Worm (Caenorhabditis elegans): Measurements from ENCODE around the gene T24C2.5.

T24C2.5 gene

ce11 chrX:14561416-14561973, 27.3 kb downstream of the T24C2.5 start:
- TF ChIP-seq M03D4.4 (tag; optimal IDR thresholded peaks at IDR 0.05) (peak; percentile 38), elt-3 (tag; optimal IDR thresholded peaks at IDR 0.05) (no peak), ceh-83 (GFP tag; optimal IDR thresholded peaks at IDR 0.05) (no peak), snpc-4 (tag; optimal IDR thresholded peaks at IDR 0.05) (no peak), nhr-2 (tag; optimal IDR thresholded peaks at IDR 0.05) (no peak), bed-3 (GFP tag; optimal IDR thresholded peaks at IDR 0.05) (no peak), zip-8 (tag; optimal IDR thresholded peaks at IDR 0.05) (no peak), drap-1 (GFP tag; optimal IDR thresholded peaks at IDR 0.05) (peak; percentile 9), sptf-1 (tag; optimal IDR thresholded peaks at IDR 0.05) (no peak), pha-4 (tag; optimal IDR thresholded peaks at IDR 0.05) (no peak), nhr-12 (tag; optimal IDR thresholded peaks at IDR 0.05) (no peak), lin-13 (tag; optimal IDR thresholded peaks at IDR 0.05) (no peak), unc-120 (tag; optimal IDR thresholded peaks at IDR 0.05; ENCODE audit: poor library complexity, severe bottlenecking) (peak; percentile 59), unc-39 (tag; optimal IDR thresholded peaks at IDR 0.05) (no peak), mep-1 (tag; optimal IDR thresholded peaks at IDR 0.05) (no peak), hlh-1 (tag; optimal IDR thresholded peaks at IDR 0.05) (peak; percentile 80), lsy-2 (tag; optimal IDR thresholded peaks at IDR 0.05) (peak; percentile 1), mab-5 (tag; optimal IDR thresholded peaks at IDR 0.05) (no peak), flh-1 (GFP tag; optimal IDR thresholded peaks at IDR 0.05) (no peak), lin-32 (GFP tag; optimal IDR thresholded peaks at IDR 0.05) (no peak), unc-62 (GFP tag; optimal IDR thresholded peaks at IDR 0.05) (peak; percentile 11), nhr-237 (tag; optimal IDR thresholded peaks at IDR 0.05) (peak; percentile 5), cnd-1 (tag; optimal IDR thresholded peaks at IDR 0.05) (no peak), nhr-76 (tag; optimal IDR thresholded peaks at IDR 0.05) (no peak), ham-2 (GFP tag; optimal IDR thresholded peaks at IDR 0.05) (no peak), tbx-8 (GFP tag; optimal IDR thresholded peaks at IDR 0.05) (no peak), ces-1 (GFP tag; optimal IDR thresholded peaks at IDR 0.05) (peak; percentile 64), blmp-1 (tag; optimal IDR thresholded peaks at IDR 0.05) (no peak), mls-2 (tag; optimal IDR thresholded peaks at IDR 0.05) (no peak), nhr-28 (tag; optimal IDR thresholded peaks at IDR 0.05) (no peak), ztf-11 (tag; optimal IDR thresholded peaks at IDR 0.05) (no peak)

- TF ChIP-seq hlh-1 (tag; optimal IDR thresholded peaks at IDR 0.05) (peak; percentile 48), elt-3 (tag; optimal IDR thresholded peaks at IDR 0.05) (no peak), bed-3 (GFP tag; optimal IDR thresholded peaks at IDR 0.05) (no peak), zip-8 (tag; optimal IDR thresholded peaks at IDR 0.05) (no peak), mep-1 (tag; optimal IDR thresholded peaks at IDR 0.05) (no peak), mls-2 (tag; optimal IDR thresholded peaks at IDR 0.05) (no peak), snpc-4 (tag; optimal IDR thresholded peaks at IDR 0.05) (no peak), lsy-2 (tag; optimal IDR thresholded peaks at IDR 0.05) (no peak), sptf-1 (tag; optimal IDR thresholded peaks at IDR 0.05) (no peak), nhr-2 (tag; optimal IDR thresholded peaks at IDR 0.05) (no peak), unc-62 (GFP tag; optimal IDR thresholded peaks at IDR 0.05) (peak; percentile 53), elt-1 (tag; optimal IDR thresholded peaks at IDR 0.05; ENCODE audit: borderline replicate concordance, insufficient read depth) (peak; percentile 87), lin-32 (GFP tag; optimal IDR thresholded peaks at IDR 0.05) (no peak)
Measured at ce11 chrX:14562286-14563086, 28.3 kb downstream of the T24C2.5 start.

ce11 chrX:14563818-14564217, 29.6 kb downstream of the T24C2.5 start:
- TF ChIP-seq mab-5 (tag; optimal IDR thresholded peaks at IDR 0.05) = no peak
- TF ChIP-seq lin-32 (GFP tag; optimal IDR thresholded peaks at IDR 0.05) = no peak
- no peak for TF ChIP-seq bed-3 (GFP tag; optimal IDR thresholded peaks at IDR 0.05)
- no peak for TF ChIP-seq nhr-28 (tag; optimal IDR thresholded peaks at IDR 0.05)
- TF ChIP-seq nhr-2 (tag; optimal IDR thresholded peaks at IDR 0.05) = no peak
- TF ChIP-seq lsy-2 (tag; optimal IDR thresholded peaks at IDR 0.05) = no peak
- TF ChIP-seq ham-2 (GFP tag; optimal IDR thresholded peaks at IDR 0.05) = no peak
- no peak for TF ChIP-seq ces-1 (GFP tag; optimal IDR thresholded peaks at IDR 0.05)
- TF ChIP-seq ceh-83 (GFP tag; optimal IDR thresholded peaks at IDR 0.05) = no peak
- TF ChIP-seq snpc-4 (tag; optimal IDR thresholded peaks at IDR 0.05) = no peak
- TF ChIP-seq unc-39 (tag; optimal IDR thresholded peaks at IDR 0.05) = no peak
- no peak for TF ChIP-seq drap-1 (GFP tag; optimal IDR thresholded peaks at IDR 0.05)
- TF ChIP-seq zip-8 (tag; optimal IDR thresholded peaks at IDR 0.05) = no peak
- TF ChIP-seq hlh-1 (tag; optimal IDR thresholded peaks at IDR 0.05) = no peak
- TF ChIP-seq unc-62 (GFP tag; optimal IDR thresholded peaks at IDR 0.05) = no peak
- no peak for TF ChIP-seq mls-2 (tag; optimal IDR thresholded peaks at IDR 0.05)
- no peak for TF ChIP-seq blmp-1 (tag; optimal IDR thresholded peaks at IDR 0.05)
